Worm (Caenorhabditis elegans) whole organism, L2 larva: ENCODE measurements around the gene ubc-1.

Experiments used
- F13H6.1 ChIP-seq: sonication (generic microtip); optimal IDR thresholded peaks from 2 replicates; lab custom pipeline; 2016; ENCODE audit warnings: missing genetic modification characterization, missing compliant biosample characterization
- R02D3.7 ChIP-seq: fragments of 150-350 bp; optimal IDR thresholded peaks from 2 replicates; lab custom pipeline; 2014; ENCODE audit warnings: missing biosample characterization, missing genetic modification characterization
- Y55F3AM.14 ChIP-seq: fragments of 200-800 bp; sonication (Bioruptor generic); optimal IDR thresholded peaks from 2 replicates; lab custom pipeline; 2018; ENCODE audit warnings: mild to moderate bottlenecking, missing genetic modification characterization, missing compliant biosample characterization
- ZK546.5 ChIP-seq: sonication (generic microtip); optimal IDR thresholded peaks from 2 replicates; lab custom pipeline; 2017; ENCODE audit warnings: missing biosample characterization, missing genetic modification characterization
- ama-1 ChIP-seq: fragments of 150-350 bp; optimal IDR thresholded peaks from 2 replicates; lab custom pipeline; 2018; ENCODE audit warnings: inconsistent platforms
- ceh-16 ChIP-seq: fragments of 150-350 bp; optimal IDR thresholded peaks from 2 replicates; lab custom pipeline; 2014; ENCODE audit warnings: missing biosample characterization, missing genetic modification characterization
- ceh-82 ChIP-seq: fragments of 150-350 bp; optimal IDR thresholded peaks from 2 replicates; lab custom pipeline; 2014; ENCODE audit warnings: missing biosample characterization, missing genetic modification characterization
- crh-2 ChIP-seq: sonication (generic microtip); optimal IDR thresholded peaks from 2 replicates; lab custom pipeline; 2017; ENCODE audit warnings: missing biosample characterization, missing genetic modification characterization
- egl-27 ChIP-seq: sonication (generic microtip); optimal IDR thresholded peaks from 3 replicates; lab custom pipeline; 2017; ENCODE audit warnings: missing biosample characterization, missing genetic modification reagents, missing genetic modification characterization
- elt-3 ChIP-seq: sonication (generic microtip); optimal IDR thresholded peaks from 2 replicates; lab custom pipeline; 2017; ENCODE audit warnings: missing biosample characterization, missing genetic modification characterization
- fos-1 ChIP-seq: fragments of 150-350 bp; optimal IDR thresholded peaks from 2 replicates; lab custom pipeline; 2014; ENCODE audit warnings: missing biosample characterization, missing genetic modification characterization
- gmeb-1 ChIP-seq: fragments of 150-350 bp; optimal IDR thresholded peaks from 2 replicates; lab custom pipeline; 2014; ENCODE audit warnings: missing biosample characterization, missing genetic modification characterization
- lin-11 ChIP-seq: fragments of 150-350 bp; sonication (generic microtip); optimal IDR thresholded peaks from 2 replicates; lab custom pipeline; 2014; ENCODE audit warnings: missing biosample characterization, missing genetic modification characterization, inconsistent platforms, mixed read lengths
- lin-13 ChIP-seq: fragments of 150-350 bp; optimal IDR thresholded peaks from 2 replicates; lab custom pipeline; 2014; ENCODE audit warnings: missing biosample characterization, missing genetic modification reagents, missing genetic modification characterization
- lsy-2 ChIP-seq, 2 experiments: fragments of 150-350 bp in 1 of 2; sonication (generic microtip) in 1 of 2; optimal IDR thresholded peaks; 2 replicates each; lab custom pipeline; 2014 to 2017; ENCODE audit warnings: missing biosample characterization in 2 of 2, missing genetic modification characterization in 2 of 2
- mab-5 ChIP-seq: fragments of 150-350 bp; optimal IDR thresholded peaks from 2 replicates; lab custom pipeline; 2014; ENCODE audit warnings: missing biosample characterization, missing genetic modification characterization
- mbf-1 ChIP-seq: sonication (generic microtip); optimal IDR thresholded peaks from 2 replicates; lab custom pipeline; 2017; ENCODE audit warnings: missing biosample characterization, missing genetic modification characterization
- nhr-10 ChIP-seq: sonication (generic microtip); optimal IDR thresholded peaks from 2 replicates; lab custom pipeline; 2017; ENCODE audit warnings: missing biosample characterization, missing genetic modification characterization
- nhr-129 ChIP-seq: fragments of 150-350 bp; optimal IDR thresholded peaks from 2 replicates; lab custom pipeline; 2014; ENCODE audit warnings: missing biosample characterization, missing genetic modification characterization
- nhr-21 ChIP-seq: fragments of 150-350 bp; optimal IDR thresholded peaks from 2 replicates; lab custom pipeline; 2014; ENCODE audit warnings: missing biosample characterization, missing genetic modification characterization
- nhr-237 ChIP-seq: fragments of 150-350 bp; optimal IDR thresholded peaks from 2 replicates; lab custom pipeline; 2014; ENCODE audit warnings: missing biosample characterization, missing genetic modification characterization
- nhr-25 ChIP-seq: fragments of 150-350 bp; sonication (generic microtip); optimal IDR thresholded peaks from 3 replicates; lab custom pipeline; 2014; ENCODE audit warnings: missing biosample characterization, missing genetic modification characterization
- nhr-77 ChIP-seq: fragments of 150-350 bp; optimal IDR thresholded peaks from 2 replicates; lab custom pipeline; 2014; ENCODE audit warnings: missing biosample characterization, missing genetic modification characterization
- sem-4 ChIP-seq: fragments of 150-350 bp; optimal IDR thresholded peaks from 2 replicates; lab custom pipeline; 2014; ENCODE audit warnings: missing biosample characterization, missing genetic modification reagents, missing genetic modification characterization
- sma-3 ChIP-seq: sonication (generic microtip); optimal IDR thresholded peaks from 2 replicates; lab custom pipeline; 2016; ENCODE audit warnings: missing genetic modification reagents, missing genetic modification characterization, missing compliant biosample characterization
- unc-39 ChIP-seq: fragments of 150-350 bp; optimal IDR thresholded peaks from 2 replicates; lab custom pipeline; 2014; ENCODE audit warnings: missing biosample characterization, missing genetic modification characterization
- unc-55 ChIP-seq: fragments of 150-350 bp; sonication (generic microtip); optimal IDR thresholded peaks from 3 replicates; lab custom pipeline; 2014; ENCODE audit warnings: missing biosample characterization, missing genetic modification reagents, missing genetic modification characterization
- unc-62 ChIP-seq: fragments of 150-350 bp; optimal IDR thresholded peaks from 2 replicates; lab custom pipeline; 2014; ENCODE audit warnings: missing biosample characterization, missing genetic modification reagents, missing genetic modification characterization
- zag-1 ChIP-seq: fragments of 150-350 bp; optimal IDR thresholded peaks from 2 replicates; lab custom pipeline; 2014; ENCODE audit warnings: missing biosample characterization, missing genetic modification characterization
- ztf-11 ChIP-seq: sonication (generic microtip); optimal IDR thresholded peaks from 2 replicates; lab custom pipeline; 2017; ENCODE audit warnings: missing biosample characterization, missing genetic modification characterization
- ztf-4 ChIP-seq: fragments of 150-350 bp; optimal IDR thresholded peaks from 2 replicates; lab custom pipeline; 2014; ENCODE audit warnings: missing biosample characterization, missing genetic modification characterization

Gene ubc-1

DNA sequence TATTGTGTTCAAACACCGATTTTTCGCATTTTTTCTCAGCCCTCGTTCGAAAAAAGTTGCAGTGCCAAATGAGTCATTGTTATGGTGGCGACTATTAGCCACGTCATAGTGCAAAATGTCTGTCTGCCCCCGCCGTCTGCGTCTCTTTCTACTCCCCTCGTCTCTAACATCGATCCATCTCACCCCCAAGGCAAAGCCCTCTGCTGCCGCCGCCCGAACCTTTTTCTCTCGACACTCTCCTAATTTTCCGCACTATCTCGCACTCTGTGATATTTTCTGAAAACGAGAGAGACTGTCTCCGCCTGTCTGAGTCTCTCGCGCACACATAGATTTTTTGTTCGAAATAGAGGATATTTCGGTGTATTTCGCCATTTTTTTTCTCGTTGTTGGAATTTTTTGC is 9.7 kb upstream of the ubc-1 start (continued):
- TF ChIP-seq mab-5 = peak; percentile 23
- no peak for TF ChIP-seq ztf-11 (tag; lab: Kevin White, UChicago)
- TF ChIP-seq lin-11 (tag; lab: Kevin White, UChicago) = peak; percentile 4
- no peak for TF ChIP-seq nhr-10
- TF ChIP-seq nhr-25 (tag; lab: Kevin White, UChicago) = peak; percentile 51

DNA sequence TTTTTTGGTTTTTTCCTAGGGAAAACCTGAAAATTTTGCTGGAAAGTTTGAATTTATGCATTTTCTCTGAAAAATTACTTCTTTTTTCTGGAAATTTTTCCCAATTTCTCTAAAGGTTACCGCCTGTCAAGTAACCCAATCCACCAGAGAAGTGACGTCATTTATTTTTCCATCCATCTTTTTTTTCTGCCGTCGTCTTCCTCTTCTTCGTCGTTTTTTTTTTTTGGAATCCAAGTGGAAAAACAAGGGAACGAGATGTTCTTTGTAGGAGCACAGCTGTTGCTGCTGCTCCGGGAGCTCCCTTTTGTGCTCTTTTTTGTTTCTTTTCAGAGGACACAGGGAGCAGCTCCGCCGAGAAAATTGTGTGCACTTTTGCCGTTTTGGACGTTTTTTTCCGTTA is 8.5 kb upstream of the ubc-1 start:
- TF ChIP-seq gmeb-1 (tag; lab: Kevin White, UChicago) = no peak
- peak; percentile 0 for TF ChIP-seq unc-55 (GFP tag; lab: Kevin White, UChicago)
- TF ChIP-seq crh-2 (tag; lab: Kevin White, UChicago) = no peak
- no peak for TF ChIP-seq lsy-2 (tag; optimal IDR thresholded peaks at IDR 0.05; lab: Kevin White, UChicago)
- no peak for TF ChIP-seq F13H6.1 (tag; lab: Kevin White, UChicago)
- no peak for TF ChIP-seq mbf-1 (tag; lab: Kevin White, UChicago)

DNA sequence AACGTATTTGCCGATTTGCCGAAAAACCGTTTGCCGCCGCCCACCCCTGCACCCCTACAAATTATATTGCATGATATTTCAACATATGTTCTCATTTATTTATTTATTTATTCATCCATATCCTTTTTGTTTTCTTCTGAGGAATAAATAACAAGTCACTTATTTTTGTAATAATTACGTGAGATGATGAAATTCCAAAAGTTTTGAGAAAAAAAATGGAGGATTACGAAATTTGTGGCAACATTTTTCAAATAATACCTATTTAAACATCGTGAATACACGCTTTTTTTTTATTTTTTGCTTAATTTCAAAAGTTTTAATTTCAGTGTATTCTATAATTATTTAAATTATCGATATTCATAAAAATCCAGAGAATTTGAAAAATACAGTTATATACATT is 5.9 kb upstream of the ubc-1 start:
- TF ChIP-seq unc-39 (tag; lab: Kevin White, UChicago) = no peak
- no peak for TF ChIP-seq egl-27
- peak; percentile 26 for TF ChIP-seq nhr-129 (tag; lab: Kevin White, UChicago)
- no peak for TF ChIP-seq nhr-77 (tag; lab: Kevin White, UChicago)
- no peak for TF ChIP-seq gmeb-1 (tag; lab: Kevin White, UChicago)
- TF ChIP-seq, all 48 proteins: peak for 1

DNA sequence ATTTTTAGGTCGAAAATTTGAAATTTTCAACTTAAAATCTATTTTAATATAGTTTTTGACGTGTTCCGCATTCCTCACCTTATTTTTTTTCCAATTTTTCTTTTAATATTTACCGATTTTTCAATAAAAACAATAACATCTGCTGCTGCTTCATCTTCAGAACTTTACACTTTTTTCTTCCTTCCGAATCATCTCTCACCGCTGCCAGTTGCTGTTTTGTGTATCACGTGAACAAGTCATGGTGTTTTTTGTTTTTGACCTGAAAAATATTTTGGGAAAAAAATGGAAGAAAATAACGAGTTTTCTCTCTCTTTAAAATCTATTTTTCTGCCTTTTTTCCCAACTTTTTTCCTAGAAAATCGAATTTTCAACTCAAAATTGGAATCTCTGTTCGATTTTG is 3.0 kb upstream of the ubc-1 start:
- no peak for TF ChIP-seq unc-62
- TF ChIP-seq zag-1 = no peak
- TF ChIP-seq ZK546.5 = no peak
- peak in 1 of 2 experiments; percentile 13 for TF ChIP-seq lsy-2 (tag; optimal IDR thresholded peaks at IDR 0.05; lab: Kevin White, UChicago)
- TF ChIP-seq gmeb-1 (tag; lab: Kevin White, UChicago) = no peak
- no peak for TF ChIP-seq ztf-4 (tag; lab: Kevin White, UChicago)
- peak; percentile 10 for TF ChIP-seq nhr-129 (tag; lab: Kevin White, UChicago)
- TF ChIP-seq, all 48 proteins: peak for 2

DNA sequence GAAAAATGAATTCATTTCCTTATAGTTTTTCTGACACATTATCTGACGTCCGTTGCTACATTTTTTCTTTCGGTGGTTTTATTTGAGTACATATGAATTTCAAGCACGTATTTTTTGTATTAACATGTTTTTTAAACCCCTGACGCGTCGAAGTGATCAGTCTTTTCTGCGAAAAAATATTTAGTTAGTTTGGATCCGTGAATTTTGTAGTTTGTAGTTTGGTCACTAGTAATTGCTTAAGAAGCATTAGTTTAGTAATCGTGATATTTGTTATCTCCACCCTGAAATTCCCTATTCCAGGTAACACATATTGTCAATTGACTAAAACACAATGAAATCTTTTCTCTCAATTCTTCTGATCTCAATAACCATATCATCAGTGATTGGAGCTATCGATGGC is 5.9 kb downstream of the ubc-1 start, which contains the start of gene C35B1.7:
C35B1.7 (plus strand) TSS at position 301 of the 400 bp plus-strand sequence.
- TF ChIP-seq zag-1 (no peak), nhr-237 (tag; lab: Kevin White, UChicago) (no peak)

DNA sequence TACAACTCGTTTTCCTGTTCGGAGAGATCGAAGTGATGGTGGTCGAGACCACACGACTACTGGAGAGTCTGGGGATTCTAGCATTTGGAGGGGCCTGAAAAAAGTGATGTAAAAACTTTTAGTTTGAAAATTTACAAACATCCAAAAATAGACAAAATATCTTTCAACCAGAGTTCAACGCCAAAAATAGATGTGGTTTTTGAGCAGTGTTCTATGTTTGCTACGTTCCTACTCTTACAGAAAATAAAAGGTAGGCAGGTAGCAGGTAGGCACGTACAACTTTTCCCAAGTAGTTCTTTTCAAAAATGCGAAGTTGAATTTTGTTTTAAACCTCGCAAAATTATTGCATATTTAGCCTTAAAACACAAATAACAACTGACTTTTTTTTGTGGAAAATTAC is 9.6 kb downstream of the ubc-1 start, which contains the start of gene F49F1.14:
F49F1.14 (minus strand) TSS at position 101 of the 400 bp plus-strand sequence.
- TF ChIP-seq lin-11 (tag; lab: Kevin White, UChicago) (no peak), fos-1 (tag; lab: Kevin White, UChicago) (no peak), ceh-82 (no peak), crh-2 (tag; lab: Kevin White, UChicago) (no peak), nhr-77 (tag; lab: Kevin White, UChicago) (no peak), lin-13 (GFP tag; lab: Kevin White, UChicago) (no peak), F13H6.1 (tag; lab: Kevin White, UChicago) (no peak), nhr-25 (tag; lab: Kevin White, UChicago) (no peak), R02D3.7 (tag; lab: Kevin White, UChicago) (no peak), nhr-237 (tag; lab: Kevin White, UChicago) (no peak), sem-4 (tag; lab: Kevin White, UChicago) (no peak), nhr-21 (tag; lab: Kevin White, UChicago) (no peak)

DNA sequence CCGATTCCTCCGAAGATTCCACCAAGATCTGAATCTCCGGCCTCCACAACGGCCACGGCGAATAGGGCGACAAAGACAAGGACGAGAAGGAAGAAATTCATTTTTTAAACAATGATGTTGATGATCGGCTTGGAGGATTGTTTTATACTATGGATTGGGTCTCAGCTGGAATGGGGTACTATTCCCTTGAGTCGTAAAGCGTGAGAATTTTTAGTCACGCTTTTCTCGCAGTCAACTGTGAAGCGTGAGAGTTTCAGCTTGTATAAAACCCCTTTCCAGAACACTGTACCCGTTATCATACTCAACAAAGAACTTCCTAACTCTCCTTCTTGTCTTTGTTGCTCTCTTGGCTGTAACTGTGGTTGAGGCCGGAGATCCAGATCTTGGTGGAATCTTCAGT is 11.7 kb downstream of the ubc-1 start, which contains the start of gene F49F1.15:
F49F1.15 (minus strand) TSS at position 101 of the 400 bp plus-strand sequence.
- TF ChIP-seq ama-1 (lab: Kevin White, UChicago) (no peak), elt-3 (tag; lab: Kevin White, UChicago) (no peak), sma-3 (GFP tag; lab: Kevin White, UChicago) (no peak), Y55F3AM.14 (no peak), ceh-16 (tag; lab: Kevin White, UChicago) (no peak), nhr-77 (tag; lab: Kevin White, UChicago) (no peak), nhr-237 (tag; lab: Kevin White, UChicago) (no peak), nhr-21 (tag; lab: Kevin White, UChicago) (no peak), R02D3.7 (tag; lab: Kevin White, UChicago) (no peak)
- TF ChIP-seq, all 48 proteins: peak for 0
